Fruit fly (Drosophila melanogaster) whole organism, prepupa: ENCODE data around the gene alpha-PheRS.

Experiments
- Blimp-1 ChIP-seq: fragments of 200-800 bp; sonication (Bioruptor generic); optimal IDR thresholded peaks from 3 replicates; lab custom pipeline; 2017; ENCODE audit warnings: missing biosample characterization, missing genetic modification characterization, mild to moderate bottlenecking, moderate library complexity, missing genetic modification reagents
- CG10631 ChIP-seq: fragments of 200-800 bp; sonication (Bioruptor generic); optimal IDR thresholded peaks from 2 replicates; lab custom pipeline; 2016; ENCODE audit warnings: missing biosample characterization, missing genetic modification characterization
- CG11294 ChIP-seq: fragments of 200-800 bp; sonication (Bioruptor generic); IDR thresholded peaks from 2 replicates; pipeline ENCODE4 v1.3.6; 2022; ENCODE audit warnings: missing biosample characterization, missing genetic modification characterization
- CG11762 ChIP-seq: fragments of 200-800 bp; sonication (Bioruptor generic); optimal IDR thresholded peaks from 3 replicates; lab custom pipeline; 2016; ENCODE audit warnings: missing biosample characterization, missing genetic modification characterization; ENCODE audit not compliant: insufficient read depth
- CG15336 ChIP-seq: fragments of 200-800 bp; sonication (Bioruptor generic); IDR thresholded peaks from 2 replicates; pipeline ENCODE4 v1.3.6; 2022; ENCODE audit warnings: missing biosample characterization, missing genetic modification characterization
- CG16779 ChIP-seq: fragments of 200-800 bp; sonication (Bioruptor generic); optimal IDR thresholded peaks from 3 replicates; lab custom pipeline; 2017; ENCODE audit warnings: missing biosample characterization, mild to moderate bottlenecking, missing genetic modification characterization
- CG32006 ChIP-seq: fragments of 200-800 bp; sonication (Bioruptor generic); optimal IDR thresholded peaks from 3 replicates; lab custom pipeline; 2017; ENCODE audit warnings: missing biosample characterization, mild to moderate bottlenecking, missing genetic modification characterization
- CG3919 ChIP-seq: fragments of 200-800 bp; sonication (Bioruptor generic); optimal IDR thresholded peaks from 3 replicates; lab custom pipeline; 2016; ENCODE audit warnings: missing biosample characterization, missing genetic modification characterization
- CG4318 ChIP-seq: fragments of 200-800 bp; sonication (Bioruptor generic); optimal IDR thresholded peaks from 3 replicates; lab custom pipeline; 2017; ENCODE audit warnings: missing biosample characterization, mild to moderate bottlenecking, missing genetic modification characterization
- CG6163 ChIP-seq: fragments of 200-800 bp; sonication (Bioruptor generic); IDR thresholded peaks from 3 replicates; pipeline ENCODE4 v1.3.6; 2022; ENCODE audit warnings: missing biosample characterization, missing genetic modification characterization
- CG6276 ChIP-seq: fragments of 200-800 bp; sonication (Bioruptor generic); optimal IDR thresholded peaks from 2 replicates; lab custom pipeline; 2017; ENCODE audit warnings: missing biosample characterization, mild to moderate bottlenecking, missing genetic modification characterization
- CG6792 ChIP-seq: fragments of 200-800 bp; sonication (Bioruptor generic); optimal IDR thresholded peaks from 3 replicates; lab custom pipeline; 2016; ENCODE audit warnings: missing biosample characterization, missing genetic modification characterization
- CG8119 ChIP-seq: fragments of 200-800 bp; sonication (Bioruptor generic); IDR thresholded peaks from 3 replicates; pipeline ENCODE4 v1.3.6; 2022; ENCODE audit warnings: missing biosample characterization, missing genetic modification characterization
- Eip75B ChIP-seq: fragments of 200-800 bp; sonication (Bioruptor generic); optimal IDR thresholded peaks from 3 replicates; lab custom pipeline; 2016; ENCODE audit warnings: missing biosample characterization, missing genetic modification characterization
- Eip78C ChIP-seq: fragments of 200-800 bp; sonication (Bioruptor generic); peaks from one replicate; lab custom pipeline; 2016; ENCODE audit warnings: missing biosample characterization, missing genetic modification characterization
- Ets96B ChIP-seq: fragments of 200-800 bp; optimal IDR thresholded peaks from 2 replicates; lab custom pipeline; 2019; ENCODE audit warnings: missing biosample characterization, mild to moderate bottlenecking, missing genetic modification characterization, moderate library complexity
- Gug ChIP-seq: fragments of 200-800 bp; sonication (Bioruptor generic); IDR thresholded peaks from 2 replicates; pipeline ENCODE4 v1.3.6; 2022; ENCODE audit warnings: missing biosample characterization, missing genetic modification characterization
- Hr38 ChIP-seq: sonication (Bioruptor generic); optimal IDR thresholded peaks from 2 replicates; lab custom pipeline; 2016; ENCODE audit warnings: missing biosample characterization, missing genetic modification characterization
- Hr39 ChIP-seq: fragments of 200-800 bp; sonication (Bioruptor generic); optimal IDR thresholded peaks from 2 replicates; lab custom pipeline; 2016; ENCODE audit warnings: missing biosample characterization, missing genetic modification characterization
- Hr4 ChIP-seq: fragments of 200-800 bp; sonication (Bioruptor generic); optimal IDR thresholded peaks from 3 replicates; lab custom pipeline; 2016; ENCODE audit warnings: missing biosample characterization, missing genetic modification characterization
- Lpt ChIP-seq: fragments of 200-800 bp; sonication (Bioruptor generic); optimal IDR thresholded peaks from 3 replicates; lab custom pipeline; 2016; ENCODE audit warnings: missing biosample characterization, missing genetic modification characterization
- Met ChIP-seq: fragments of 200-800 bp; sonication (Bioruptor generic); optimal IDR thresholded peaks from 3 replicates; lab custom pipeline; 2016; ENCODE audit warnings: missing biosample characterization, missing genetic modification characterization
- OdsH ChIP-seq: fragments of 200-800 bp; sonication (Bioruptor generic); optimal IDR thresholded peaks from 3 replicates; lab custom pipeline; 2016; ENCODE audit warnings: missing biosample characterization, missing genetic modification characterization
- Smox ChIP-seq: fragments of 200-800 bp; sonication (Bioruptor generic); optimal IDR thresholded peaks from 3 replicates; lab custom pipeline; 2016; ENCODE audit warnings: missing biosample characterization, missing genetic modification characterization
- Sox15 ChIP-seq: fragments of 200-800 bp; sonication (Bioruptor generic); optimal IDR thresholded peaks from 3 replicates; lab custom pipeline; 2016; ENCODE audit warnings: missing biosample characterization, missing genetic modification characterization
- achi ChIP-seq: fragments of 200-800 bp; sonication (Bioruptor generic); optimal IDR thresholded peaks from 3 replicates; lab custom pipeline; 2016; ENCODE audit warnings: missing biosample characterization, missing genetic modification characterization
- acj6 ChIP-seq: fragments of 200-800 bp; sonication (Bioruptor generic); optimal IDR thresholded peaks from 3 replicates; lab custom pipeline; 2016; ENCODE audit warnings: missing biosample characterization, missing genetic modification characterization
- cyc ChIP-seq: fragments of 200-800 bp; sonication (Bioruptor generic); optimal IDR thresholded peaks from 3 replicates; lab custom pipeline; 2016; ENCODE audit warnings: missing biosample characterization, missing genetic modification characterization
- dac ChIP-seq: fragments of 200-800 bp; sonication (Bioruptor generic); optimal IDR thresholded peaks from 2 replicates; lab custom pipeline; 2017; ENCODE audit warnings: missing biosample characterization, mild to moderate bottlenecking, missing genetic modification characterization
- dsx ChIP-seq: fragments of 200-800 bp; optimal IDR thresholded peaks from 3 replicates; lab custom pipeline; 2019; ENCODE audit warnings: missing biosample characterization, mild to moderate bottlenecking, missing genetic modification characterization, moderate library complexity; ENCODE audit not compliant: poor library complexity, severe bottlenecking
- eg ChIP-seq: fragments of 200-800 bp; sonication (Bioruptor generic); IDR thresholded peaks from 3 replicates; pipeline ENCODE4 v1.3.6; 2022; ENCODE audit warnings: missing biosample characterization, missing genetic modification characterization
- esn ChIP-seq: fragments of 200-800 bp; sonication (Bioruptor generic); optimal IDR thresholded peaks from 2 replicates; lab custom pipeline; 2016; ENCODE audit warnings: missing biosample characterization, mild to moderate bottlenecking, missing genetic modification characterization, moderate library complexity
- lz ChIP-seq: fragments of 200-800 bp; sonication (Bioruptor generic); optimal IDR thresholded peaks from 3 replicates; lab custom pipeline; 2016; ENCODE audit warnings: missing biosample characterization, missing genetic modification characterization
- salr ChIP-seq, 2 experiments: fragments of 200-800 bp; sonication (Bioruptor generic); optimal IDR thresholded peaks; 3 replicates each; lab custom pipeline; 2016 to 2018; ENCODE audit warnings: missing biosample characterization in 2 of 2, missing genetic modification characterization in 2 of 2, mild to moderate bottlenecking in 1 of 2
- vri ChIP-seq: fragments of 200-800 bp; sonication (Bioruptor generic); optimal IDR thresholded peaks from 3 replicates; lab custom pipeline; 2016; ENCODE audit warnings: missing biosample characterization, mild to moderate bottlenecking, missing genetic modification characterization

Gene alpha-PheRS

dm6 chrX:8129204-8129997 is 16.0 kb downstream of the alpha-PheRS start, which contains the start of gene CG2116:
Gene CG2116 (plus strand): TSS chrX:8129812.
- TF ChIP-seq Hr4 (GFP tag; lab: Kevin White, UChicago) (no peak), esn (GFP tag; lab: Kevin White, UChicago) (peak; percentile 13), Eip78C (peak; percentile 38)
- TF ChIP-seq, all 60 proteins: peak for 2

dm6 chrX:8128133-8128532 is 17.3 kb downstream of the alpha-PheRS start:
- TF ChIP-seq CG16779 (tag; lab: Kevin White, UChicago) = no peak
- no peak for TF ChIP-seq Hr39 (GFP tag; lab: Kevin White, UChicago)
- TF ChIP-seq cyc (GFP tag; lab: Kevin White, UChicago) = no peak
- no peak for TF ChIP-seq dac (GFP tag; lab: Kevin White, UChicago)
- no peak for TF ChIP-seq dsx (GFP tag; lab: Kevin White, UChicago)
- no peak for TF ChIP-seq vri (GFP tag; lab: Kevin White, UChicago)

dm6 chrX:8126149-8126548 is 19.3 kb downstream of the alpha-PheRS start:
- TF ChIP-seq lz (GFP tag; lab: Kevin White, UChicago) (no peak), CG11762 (GFP tag; lab: Kevin White, UChicago) (no peak), CG15336 (GFP tag; lab: Robert Waterston, UW) (peak; percentile 54), eg (GFP tag; lab: Robert Waterston, UW) (peak; percentile 55; the same call in 2 of the 3 replicates), Smox (GFP tag; lab: Kevin White, UChicago) (no peak), Hr4 (GFP tag; lab: Kevin White, UChicago) (peak; percentile 44), CG32006 (peak; percentile 62), CG6163 (GFP tag; lab: Robert Waterston, UW) (peak; percentile 50; the same call in 2 of the 3 replicates), Eip78C (peak; percentile 66), CG6276 (GFP tag; lab: Kevin White, UChicago) (no peak), acj6 (GFP tag; lab: Kevin White, UChicago) (no peak), Met (no peak), Hr38 (GFP tag; lab: Kevin White, UChicago) (no peak), Eip75B (GFP tag; lab: Kevin White, UChicago) (no peak), CG4318 (peak; percentile 19), CG8119 (0 out of 3 replicates have a peak, but pooled peaks have one; percentile 29)

dm6 chrX:8125224-8125649 is 20.2 kb downstream of the alpha-PheRS start:
- TF ChIP-seq CG10631 (peak; percentile 23), CG8119 (peak; percentile 48; the same call in 2 of the 3 replicates), CG6163 (GFP tag; lab: Robert Waterston, UW) (0 out of 3 replicates have a peak, but pooled peaks have one; percentile 21), Hr4 (GFP tag; lab: Kevin White, UChicago) (peak; percentile 6), Sox15 (GFP tag; lab: Kevin White, UChicago) (no peak), eg (GFP tag; lab: Robert Waterston, UW) (0 out of 3 replicates have a peak, but pooled peaks have one; percentile 27), acj6 (GFP tag; lab: Kevin White, UChicago) (peak; percentile 12), CG6276 (GFP tag; lab: Kevin White, UChicago) (peak; percentile 47), CG15336 (GFP tag; lab: Robert Waterston, UW) (peak; percentile 54), OdsH (GFP tag; lab: Kevin White, UChicago) (peak; percentile 37), Ets96B (tag; lab: Kevin White, UChicago) (no peak), Eip78C (peak; percentile 67), Gug (GFP tag; lab: Robert Waterston, UW) (no peak), achi (GFP tag; lab: Kevin White, UChicago) (peak; percentile 23), CG3919 (peak; percentile 3), CG32006 (peak; percentile 81), CG6792 (GFP tag; lab: Kevin White, UChicago) (no peak), CG4318 (peak; percentile 60), Blimp-1 (no peak), CG11294 (GFP tag; lab: Robert Waterston, UW) (peak; percentile 39; the same call in 1 of the 2 replicates), salr (GFP tag; optimal IDR thresholded peaks at IDR 0.05; lab: Kevin White, UChicago) (peak in 1 of 2 experiments; percentile 13), Lpt (GFP tag; lab: Kevin White, UChicago) (peak; percentile 5)
